Fruit fly (Drosophila melanogaster) whole organism, embryonic: Measurements from ENCODE around the gene CG31960.

ENCODE experiments used
- Adf1 ChIP-seq: fragments of 200-800 bp; sonication (Bioruptor generic); IDR thresholded peaks from 2 replicates; pipeline ENCODE4 v1.3.6; 2022; ENCODE audit warnings: missing biosample characterization, missing genetic modification characterization
- Asciz ChIP-seq: fragments of 200-800 bp; sonication (Bioruptor generic); optimal IDR thresholded peaks from 2 replicates; lab custom pipeline; 2017; ENCODE audit warnings: missing biosample characterization, mild to moderate bottlenecking, missing genetic modification characterization, missing genetic modification reagents
- CG11504 ChIP-seq: fragments of 200-800 bp; sonication (Bioruptor generic); optimal IDR thresholded peaks from 3 replicates; lab custom pipeline; 2019; ENCODE audit warnings: missing biosample characterization, mild to moderate bottlenecking, missing genetic modification characterization, moderate library complexity
- CG12104 ChIP-seq: fragments of 200-800 bp; sonication (Bioruptor generic); optimal IDR thresholded peaks from 3 replicates; lab custom pipeline; 2016; ENCODE audit warnings: missing biosample characterization, missing genetic modification characterization
- CG1233 ChIP-seq: fragments of 200-800 bp; sonication (Bioruptor generic); optimal IDR thresholded peaks from 4 replicates; lab custom pipeline; 2018; ENCODE audit warnings: missing biosample characterization, mild to moderate bottlenecking, missing genetic modification characterization
- CG13123 ChIP-seq: fragments of 200-800 bp; sonication (Bioruptor generic); optimal IDR thresholded peaks from 2 replicates; lab custom pipeline; 2016; ENCODE audit warnings: missing biosample characterization, missing genetic modification characterization
- CG14441 ChIP-seq: fragments of 200-800 bp; sonication (Bioruptor generic); IDR thresholded peaks from 2 replicates; pipeline ENCODE4 v1.3.6; 2022; ENCODE audit warnings: missing biosample characterization, missing genetic modification characterization
- CG16813 ChIP-seq: fragments of 200-800 bp; sonication (Bioruptor generic); IDR thresholded peaks from 3 replicates; pipeline ENCODE4 v1.3.6; 2022; ENCODE audit warnings: missing biosample characterization, missing genetic modification characterization; ENCODE audit not compliant: partially characterized antibody
- CG17328 ChIP-seq: fragments of 200-800 bp; sonication (Bioruptor generic); IDR thresholded peaks from 2 replicates; pipeline ENCODE4 v1.3.6; 2022; ENCODE audit warnings: missing biosample characterization, missing genetic modification characterization
- CG34422 ChIP-seq: fragments of 200-800 bp; sonication (Bioruptor generic); IDR thresholded peaks from 3 replicates; pipeline ENCODE4 v1.3.6; 2022; ENCODE audit warnings: missing biosample characterization, missing genetic modification characterization
- CG4282 ChIP-seq: fragments of 200-800 bp; sonication (Bioruptor generic); optimal IDR thresholded peaks from 2 replicates; lab custom pipeline; 2016; ENCODE audit warnings: missing biosample characterization, missing genetic modification characterization
- CG4854 ChIP-seq: fragments of 200-800 bp; sonication (Bioruptor generic); optimal IDR thresholded peaks from 2 replicates; lab custom pipeline; 2016; ENCODE audit warnings: missing biosample characterization, missing genetic modification characterization, inconsistent platforms
- CG7745 ChIP-seq: fragments of 200-800 bp; sonication (Bioruptor generic); optimal IDR thresholded peaks from 2 replicates; lab custom pipeline; 2018; ENCODE audit warnings: missing biosample characterization, mild to moderate bottlenecking, missing genetic modification characterization, moderate library complexity
- CG9437 ChIP-seq: fragments of 200-800 bp; sonication (Bioruptor generic); optimal IDR thresholded peaks from 2 replicates; lab custom pipeline; 2018; ENCODE audit warnings: missing biosample characterization, mild to moderate bottlenecking, missing genetic modification characterization
- CoRest ChIP-seq: fragments of 200-800 bp; sonication (Bioruptor generic); optimal IDR thresholded peaks from 3 replicates; lab custom pipeline; 2018; ENCODE audit warnings: missing biosample characterization, mild to moderate bottlenecking, missing genetic modification characterization, moderate library complexity
- CrebB ChIP-seq: fragments of 200-800 bp; sonication (Bioruptor generic); optimal IDR thresholded peaks from 3 replicates; lab custom pipeline; 2018; ENCODE audit warnings: missing biosample characterization, mild to moderate bottlenecking, missing genetic modification characterization
- D19A ChIP-seq: fragments of 200-800 bp; optimal IDR thresholded peaks from 3 replicates; lab custom pipeline; 2019; ENCODE audit warnings: missing biosample characterization, mild to moderate bottlenecking, missing genetic modification characterization, moderate library complexity
- Ets97D ChIP-seq: fragments of 200-800 bp; sonication (Bioruptor generic); optimal IDR thresholded peaks from 3 replicates; lab custom pipeline; 2016; ENCODE audit warnings: missing biosample characterization, missing genetic modification characterization
- Lhr ChIP-seq: fragments of 200-800 bp; sonication (Bioruptor generic); optimal IDR thresholded peaks from 3 replicates; lab custom pipeline; 2017; ENCODE audit warnings: mild to moderate bottlenecking, missing biosample characterization, missing genetic modification reagents, missing genetic modification characterization
- Meics ChIP-seq: fragments of 200-800 bp; sonication (Bioruptor generic); optimal IDR thresholded peaks from 2 replicates; lab custom pipeline; 2017; ENCODE audit warnings: missing biosample characterization, mild to moderate bottlenecking, missing genetic modification characterization
- Myb ChIP-seq: fragments of 200-800 bp; sonication (Bioruptor generic); optimal IDR thresholded peaks from 2 replicates; lab custom pipeline; 2016; ENCODE audit warnings: missing biosample characterization, missing genetic modification characterization
- NC2β ChIP-seq: fragments of 200-800 bp; sonication (Bioruptor generic); optimal IDR thresholded peaks from 2 replicates; lab custom pipeline; 2016; ENCODE audit warnings: missing biosample characterization, missing genetic modification characterization
- Neu2 ChIP-seq: fragments of 200-800 bp; sonication (Bioruptor generic); optimal IDR thresholded peaks from 3 replicates; lab custom pipeline; 2016; ENCODE audit warnings: missing biosample characterization, missing genetic modification characterization, borderline replicate concordance
- Nf-YC ChIP-seq: fragments of 200-800 bp; optimal IDR thresholded peaks from 3 replicates; lab custom pipeline; 2019; ENCODE audit warnings: missing biosample characterization, mild to moderate bottlenecking, missing genetic modification characterization, moderate library complexity
- Oaz ChIP-seq: fragments of 200-800 bp; sonication (Bioruptor generic); IDR thresholded peaks from 2 replicates; pipeline ENCODE4 v1.3.6; 2022; ENCODE audit warnings: missing biosample characterization, missing genetic modification characterization
- Optix ChIP-seq: fragments of 200-800 bp; sonication (Bioruptor generic); IDR thresholded peaks from 3 replicates; pipeline ENCODE4 v1.3.6; 2022; ENCODE audit warnings: missing biosample characterization, missing genetic modification characterization
- PHDP ChIP-seq: fragments of 200-800 bp; sonication (Bioruptor generic); optimal IDR thresholded peaks from 3 replicates; lab custom pipeline; 2018; ENCODE audit warnings: missing biosample characterization, mild to moderate bottlenecking, missing genetic modification characterization, moderate library complexity
- Xbp1 ChIP-seq: fragments of 200-800 bp; sonication (Bioruptor generic); optimal IDR thresholded peaks from 3 replicates; lab custom pipeline; 2016; ENCODE audit warnings: missing biosample characterization, mild to moderate bottlenecking, missing genetic modification characterization
- amos ChIP-seq: fragments of 200-800 bp; sonication (Bioruptor generic); IDR thresholded peaks from 2 replicates; pipeline ENCODE4 v1.3.6; 2022; ENCODE audit warnings: missing biosample characterization, missing genetic modification characterization; ENCODE audit not compliant: partially characterized antibody
- bcd ChIP-seq: fragments of 200-800 bp; sonication (Bioruptor generic); optimal IDR thresholded peaks from 2 replicates; lab custom pipeline; 2017; ENCODE audit warnings: missing biosample characterization, mild to moderate bottlenecking, missing genetic modification characterization
- bowl ChIP-seq: fragments of 200-800 bp; sonication (Bioruptor generic); IDR thresholded peaks from 2 replicates; pipeline ENCODE4 v1.3.6; 2022; ENCODE audit warnings: missing biosample characterization, missing genetic modification characterization
- chn ChIP-seq: fragments of 200-800 bp; sonication (Bioruptor generic); optimal IDR thresholded peaks from 2 replicates; lab custom pipeline; 2016; ENCODE audit warnings: missing biosample characterization, missing genetic modification characterization
- crp ChIP-seq, 2 experiments: fragments of 200-800 bp; sonication (Bioruptor generic); optimal IDR thresholded peaks; 2 replicates in 1 of 2; 3 replicates in 1 of 2; lab custom pipeline; 2017; ENCODE audit warnings: missing biosample characterization in 2 of 2, missing genetic modification characterization in 2 of 2, mild to moderate bottlenecking in 1 of 2, moderate library complexity in 1 of 2
- dati ChIP-seq: fragments of 200-800 bp; sonication (Bioruptor generic); IDR thresholded peaks from 2 replicates; pipeline ENCODE4 v1.3.6; 2022; ENCODE audit warnings: missing biosample characterization, missing genetic modification characterization
- fd3F ChIP-seq: fragments of 200-800 bp; sonication (Bioruptor generic); optimal IDR thresholded peaks from 2 replicates; lab custom pipeline; 2018; ENCODE audit warnings: missing biosample characterization, mild to moderate bottlenecking, missing genetic modification characterization, moderate library complexity
- gcm2 ChIP-seq: fragments of 200-800 bp; sonication (Bioruptor generic); optimal IDR thresholded peaks from 2 replicates; lab custom pipeline; 2016; ENCODE audit warnings: missing biosample characterization, missing genetic modification characterization
- her ChIP-seq: fragments of 200-800 bp; sonication (Bioruptor generic); optimal IDR thresholded peaks from 2 replicates; lab custom pipeline; 2016; ENCODE audit warnings: missing biosample characterization, missing genetic modification characterization
- rib ChIP-seq: fragments of 200-800 bp; sonication (Bioruptor generic); IDR thresholded peaks from 2 replicates; pipeline ENCODE4 v1.3.6; 2022; ENCODE audit warnings: missing biosample characterization, missing genetic modification characterization
- ro ChIP-seq: fragments of 200-800 bp; sonication (Bioruptor generic); IDR thresholded peaks from 2 replicates; pipeline ENCODE4 v1.3.6; 2022; ENCODE audit warnings: missing biosample characterization, missing genetic modification characterization
- run ChIP-seq: fragments of 200-800 bp; sonication (Bioruptor generic); optimal IDR thresholded peaks from 3 replicates; lab custom pipeline; 2018; ENCODE audit warnings: missing biosample characterization, mild to moderate bottlenecking, missing genetic modification characterization
- sd ChIP-seq: fragments of 200-800 bp; sonication (Bioruptor generic); optimal IDR thresholded peaks from 3 replicates; lab custom pipeline; 2018; ENCODE audit warnings: missing biosample characterization, mild to moderate bottlenecking, missing genetic modification characterization, moderate library complexity
- shn ChIP-seq: fragments of 200-800 bp; sonication (Bioruptor generic); optimal IDR thresholded peaks from 3 replicates; lab custom pipeline; 2016; ENCODE audit warnings: missing biosample characterization, missing genetic modification characterization
- tgo ChIP-seq: fragments of 200-800 bp; sonication (Bioruptor generic); IDR thresholded peaks from 3 replicates; pipeline ENCODE4 v1.3.6; 2022; ENCODE audit warnings: missing biosample characterization, missing genetic modification characterization
- toy ChIP-seq: fragments of 200-800 bp; sonication (Bioruptor generic); IDR thresholded peaks from 2 replicates; pipeline ENCODE4 v1.3.6; 2022; ENCODE audit warnings: missing biosample characterization, missing genetic modification characterization
- vfl ChIP-seq: fragments of 200-800 bp; sonication (Bioruptor generic); optimal IDR thresholded peaks from 2 replicates; lab custom pipeline; 2016; ENCODE audit warnings: missing biosample characterization, missing genetic modification characterization
- vvl ChIP-seq: fragments of 200-800 bp; sonication (Bioruptor generic); IDR thresholded peaks from 2 replicates; pipeline ENCODE4 v1.3.6; 2022; ENCODE audit warnings: missing biosample characterization, missing genetic modification characterization
- zen2 ChIP-seq: fragments of 200-800 bp; sonication (Bioruptor generic); IDR thresholded peaks from 3 replicates; pipeline ENCODE4 v1.3.6; 2022; ENCODE audit warnings: missing biosample characterization, missing genetic modification characterization; ENCODE audit not compliant: partially characterized antibody
- zf30C ChIP-seq: fragments of 200-800 bp; sonication (Bioruptor generic); optimal IDR thresholded peaks from 3 replicates; lab custom pipeline; 2018; ENCODE audit warnings: missing biosample characterization, mild to moderate bottlenecking, missing genetic modification characterization

CG31960 gene

dm6 chr2L:3805274-3806196 lies 20.8 kb downstream of the CG31960 start (continued):
- TF ChIP-seq bowl (GFP tag; lab: Robert Waterston, UW): peak; percentile 70; the same call in 1 of the 2 replicates
- no peak for TF ChIP-seq CrebB (tag; lab: Kevin White, UChicago)
- TF ChIP-seq dati (GFP tag; lab: Robert Waterston, UW): no peak
- 0 out of 2 replicates have a peak, but pooled peaks have one; percentile 38 for TF ChIP-seq rib
- TF ChIP-seq CG12104: peak; percentile 57
- TF ChIP-seq CG7745 (tag; lab: Kevin White, UChicago): no peak
- no peak for TF ChIP-seq toy (GFP tag; lab: Robert Waterston, UW)
- no peak for TF ChIP-seq Myb (GFP tag; lab: Kevin White, UChicago)
- no peak for TF ChIP-seq NC2β (GFP tag; lab: Kevin White, UChicago)
- TF ChIP-seq PHDP (tag; lab: Kevin White, UChicago): no peak
- peak; percentile 14 for TF ChIP-seq Asciz (GFP tag; lab: Kevin White, UChicago)
- TF ChIP-seq amos (GFP tag; lab: Robert Waterston, UW): peak; percentile 24; the same call in 1 of the 2 replicates
- no peak for TF ChIP-seq her (GFP tag; lab: Kevin White, UChicago)
- TF ChIP-seq Meics (GFP tag; lab: Kevin White, UChicago): peak; percentile 19
- TF ChIP-seq CG1233: peak; percentile 20
- peak; percentile 48 for TF ChIP-seq D19A
- no peak for TF ChIP-seq chn
- peak; percentile 10 for TF ChIP-seq Xbp1 (GFP tag; lab: Kevin White, UChicago)
- no peak for TF ChIP-seq CG4854 (GFP tag; lab: Kevin White, UChicago)
- TF ChIP-seq Nf-YC: peak; percentile 16
- TF ChIP-seq zf30C: no peak
- TF ChIP-seq bcd (GFP tag; lab: Kevin White, UChicago): peak; percentile 48
- no peak for TF ChIP-seq ro (GFP tag; lab: Robert Waterston, UW)
- TF ChIP-seq CoRest (tag; lab: Kevin White, UChicago): peak; percentile 56
- TF ChIP-seq Optix: peak; percentile 43; the same call in 1 of the 3 replicates
- peak; percentile 35; the same call in 1 of the 2 replicates for TF ChIP-seq CG14441 (GFP tag; lab: Robert Waterston, UW)
- peak; percentile 64 for TF ChIP-seq CG9437 (GFP tag; lab: Kevin White, UChicago)
- TF ChIP-seq sd (tag; lab: Kevin White, UChicago): no peak
- TF ChIP-seq fd3F (GFP tag; lab: Kevin White, UChicago): no peak
- TF ChIP-seq CG16813 (GFP tag; lab: Robert Waterston, UW): no peak
- TF ChIP-seq shn (GFP tag; lab: Kevin White, UChicago): no peak
- TF ChIP-seq tgo (GFP tag; lab: Robert Waterston, UW): no peak
- no peak for TF ChIP-seq gcm2 (GFP tag; lab: Kevin White, UChicago)
- no peak for TF ChIP-seq run (tag; lab: Kevin White, UChicago)
- no peak for TF ChIP-seq Oaz (GFP tag; lab: Robert Waterston, UW)
- TF ChIP-seq vfl (GFP tag; lab: Kevin White, UChicago): no peak
- peak; percentile 24; the same call in 1 of the 2 replicates for TF ChIP-seq Adf1 (GFP tag; lab: Robert Waterston, UW)
- TF ChIP-seq vvl: peak; percentile 31; the same call in 1 of the 2 replicates
- peak; percentile 59; the same call in 2 of the 3 replicates for TF ChIP-seq CG34422 (GFP tag; lab: Robert Waterston, UW)
- TF ChIP-seq zen2: no peak
- peak; percentile 78 for TF ChIP-seq CG11504 (tag; lab: Kevin White, UChicago)
- TF ChIP-seq Neu2 (GFP tag; lab: Kevin White, UChicago): no peak
- TF ChIP-seq Lhr: no peak
- TF ChIP-seq CG17328 (GFP tag; lab: Robert Waterston, UW): no peak
- TF ChIP-seq crp (GFP tag; optimal IDR thresholded peaks at IDR 0.05; lab: Kevin White, UChicago): no peak
- no peak for TF ChIP-seq Ets97D (GFP tag; lab: Kevin White, UChicago)
- no peak for TF ChIP-seq CG13123 (GFP tag; lab: Kevin White, UChicago)
- TF ChIP-seq CG4282: no peak
